Worm (Caenorhabditis elegans) whole organism, young adult: ENCODE results near the gene cnc-2.

ENCODE experiments used
- B0336.3 ChIP-seq: fragments of 200-800 bp; sonication (Bioruptor generic); IDR thresholded peaks from 2 replicates; pipeline ENCODE4 v1.3.6; 2022; ENCODE audit warnings: missing genetic modification characterization, missing compliant biosample characterization
- D2030.7 ChIP-seq: fragments of 200-800 bp; sonication (Bioruptor generic); IDR thresholded peaks from 2 replicates; pipeline ENCODE4 v1.3.6; 2022; ENCODE audit warnings: missing genetic modification reagents, missing genetic modification characterization, missing compliant biosample characterization
- F52B5.7 ChIP-seq: sonication (generic microtip); optimal IDR thresholded peaks from 2 replicates; lab custom pipeline; 2016; ENCODE audit warnings: mild to moderate bottlenecking, missing genetic modification characterization, missing compliant biosample characterization
- F55B11.4 ChIP-seq: sonication (generic microtip); optimal IDR thresholded peaks from 2 replicates; lab custom pipeline; 2016; ENCODE audit warnings: missing compliant biosample characterization, missing genetic modification characterization, borderline replicate concordance; ENCODE audit not compliant: insufficient read depth
- K11D2.4 ChIP-seq: fragments of 200-800 bp; sonication (Bioruptor generic); IDR thresholded peaks from 2 replicates; pipeline ENCODE4 v1.3.6; 2022; ENCODE audit warnings: missing genetic modification reagents, missing genetic modification characterization, missing compliant biosample characterization
- T07F8.4 ChIP-seq: sonication (generic microtip); optimal IDR thresholded peaks from 2 replicates; lab custom pipeline; 2016; ENCODE audit warnings: mild to moderate bottlenecking, missing genetic modification characterization, moderate library complexity, missing compliant biosample characterization
- Y53F4B.3 ChIP-seq: fragments of 200-800 bp; sonication (Bioruptor generic); IDR thresholded peaks from 2 replicates; pipeline ENCODE4 v1.3.6; 2022; ENCODE audit warnings: missing genetic modification reagents, missing genetic modification characterization, missing compliant biosample characterization
- Y56A3A.18 ChIP-seq: fragments of 200-800 bp; sonication (Bioruptor generic); IDR thresholded peaks from 2 replicates; pipeline ENCODE4 v1.3.6; 2022; ENCODE audit warnings: missing genetic modification reagents, missing genetic modification characterization, missing compliant biosample characterization
- Y79H2A.3 ChIP-seq: fragments of 200-800 bp; sonication (Bioruptor generic); conservative IDR thresholded peaks from 2 replicates; pipeline ENCODE4 v1.3.6; 2022; ENCODE audit warnings: missing genetic modification reagents, missing genetic modification characterization, missing compliant biosample characterization
- Y95B8A.8 ChIP-seq: fragments of 200-800 bp; sonication (Bioruptor generic); IDR thresholded peaks from 2 replicates; pipeline ENCODE4 v1.3.6; 2022; ENCODE audit warnings: missing genetic modification reagents, missing genetic modification characterization, missing compliant biosample characterization
- ama-1 ChIP-seq, 3 experiments: fragments of 150-350 bp in 1 of 3; sonication (generic microtip) in 2 of 3; optimal IDR thresholded peaks; 2 replicates each; lab custom pipeline; 2014 to 2018; ENCODE audit warnings: missing biosample characterization in 2 of 3, missing genetic modification characterization in 2 of 3, missing genetic modification reagents in 2 of 3
- aptf-3 ChIP-seq: fragments of 200-800 bp; sonication (Bioruptor generic); IDR thresholded peaks from 2 replicates; pipeline ENCODE4 v1.3.6; 2022; ENCODE audit warnings: missing genetic modification characterization, missing compliant biosample characterization
- atf-7 ChIP-seq: sonication (generic microtip); optimal IDR thresholded peaks from 2 replicates; lab custom pipeline; 2017; ENCODE audit warnings: mild to moderate bottlenecking, missing genetic modification characterization, missing compliant biosample characterization
- attf-5 ChIP-seq: fragments of 200-800 bp; sonication (Bioruptor generic); optimal IDR thresholded peaks from 2 replicates; lab custom pipeline; 2018; ENCODE audit warnings: mild to moderate bottlenecking, missing genetic modification characterization, missing compliant biosample characterization
- bed-1 ChIP-seq: fragments of 200-800 bp; sonication (Bioruptor generic); IDR thresholded peaks from 2 replicates; pipeline ENCODE4 v1.3.6; 2022; ENCODE audit warnings: missing genetic modification reagents, missing genetic modification characterization, missing compliant biosample characterization
- ccch-3 ChIP-seq: fragments of 200-800 bp; sonication (Bioruptor generic); optimal IDR thresholded peaks from 2 replicates; lab custom pipeline; 2018; ENCODE audit warnings: mild to moderate bottlenecking, missing genetic modification characterization, missing compliant biosample characterization
- ceh-27 ChIP-seq: fragments of 200-800 bp; sonication (Bioruptor generic); optimal IDR thresholded peaks from 2 replicates; lab custom pipeline; 2018; ENCODE audit warnings: mild to moderate bottlenecking, missing genetic modification characterization, moderate library complexity, missing compliant biosample characterization
- ceh-79 ChIP-seq: sonication (generic microtip); optimal IDR thresholded peaks from 2 replicates; lab custom pipeline; 2017; ENCODE audit warnings: mild to moderate bottlenecking, missing genetic modification characterization, missing compliant biosample characterization
- dpl-1 ChIP-seq: fragments of 150-350 bp; optimal IDR thresholded peaks from 2 replicates; lab custom pipeline; 2014; ENCODE audit warnings: missing biosample characterization, missing genetic modification reagents, missing genetic modification characterization
- efl-1 ChIP-seq: fragments of 150-350 bp; optimal IDR thresholded peaks from 2 replicates; lab custom pipeline; 2014; ENCODE audit warnings: missing biosample characterization, missing genetic modification reagents, missing genetic modification characterization
- egl-44 ChIP-seq: fragments of 200-800 bp; sonication (Bioruptor generic); IDR thresholded peaks from 2 replicates; pipeline ENCODE4 v1.3.6; 2022; ENCODE audit warnings: missing genetic modification reagents, missing genetic modification characterization, missing compliant biosample characterization
- ets-4 ChIP-seq: fragments of 200-800 bp; sonication (Bioruptor generic); optimal IDR thresholded peaks from 2 replicates; lab custom pipeline; 2018; ENCODE audit warnings: mild to moderate bottlenecking, missing genetic modification characterization, missing compliant biosample characterization
- hmg-1.2 ChIP-seq: fragments of 200-800 bp; sonication (Bioruptor generic); IDR thresholded peaks from 2 replicates; pipeline ENCODE4 v1.3.6; 2022; ENCODE audit warnings: missing genetic modification reagents, missing genetic modification characterization, missing compliant biosample characterization
- hmg-20 ChIP-seq: fragments of 200-800 bp; sonication (Bioruptor generic); IDR thresholded peaks from 2 replicates; pipeline ENCODE4 v1.3.6; 2022; ENCODE audit warnings: missing genetic modification reagents, missing genetic modification characterization, missing compliant biosample characterization
- lag-1 ChIP-seq: fragments of 200-800 bp; sonication (Bioruptor generic); IDR thresholded peaks from 2 replicates; pipeline ENCODE4 v1.3.6; 2022; ENCODE audit warnings: missing genetic modification reagents, missing genetic modification characterization, missing compliant biosample characterization
- let-526 ChIP-seq: fragments of 200-800 bp; sonication (Bioruptor generic); IDR thresholded peaks from 2 replicates; pipeline ENCODE4 v1.3.6; 2022; ENCODE audit warnings: missing genetic modification reagents, missing genetic modification characterization, missing compliant biosample characterization
- lin-35 ChIP-seq, 3 experiments: fragments of 150-350 bp in 2 of 3; sonication (generic microtip) in 1 of 3; optimal IDR thresholded peaks; 2 replicates each; lab custom pipeline; 2014 to 2018; ENCODE audit warnings: missing biosample characterization in 3 of 3, missing genetic modification characterization in 3 of 3, missing genetic modification reagents in 3 of 3
- lin-54 ChIP-seq: fragments of 200-800 bp; sonication (Bioruptor generic); optimal IDR thresholded peaks from 2 replicates; lab custom pipeline; 2018; ENCODE audit warnings: mild to moderate bottlenecking, missing genetic modification characterization, missing compliant biosample characterization
- madf-3 ChIP-seq: fragments of 200-800 bp; sonication (Bioruptor generic); IDR thresholded peaks from 2 replicates; pipeline ENCODE4 v1.3.6; 2022; ENCODE audit warnings: missing genetic modification reagents, missing genetic modification characterization, missing compliant biosample characterization
- madf-6 ChIP-seq: fragments of 200-800 bp; sonication (Bioruptor generic); IDR thresholded peaks from 2 replicates; pipeline ENCODE4 v1.3.6; 2022; ENCODE audit warnings: missing genetic modification reagents, missing genetic modification characterization, missing compliant biosample characterization
- madf-8 ChIP-seq: fragments of 200-800 bp; sonication (Bioruptor generic); conservative IDR thresholded peaks from 2 replicates; pipeline ENCODE4 v1.3.6; 2022; ENCODE audit warnings: missing genetic modification reagents, missing genetic modification characterization, missing compliant biosample characterization
- mel-28 ChIP-seq: sonication (generic microtip); optimal IDR thresholded peaks from 2 replicates; lab custom pipeline; 2016; ENCODE audit warnings: borderline replicate concordance, mild to moderate bottlenecking, missing genetic modification characterization, missing compliant biosample characterization
- nfya-1 ChIP-seq: sonication (generic microtip); optimal IDR thresholded peaks from 2 replicates; lab custom pipeline; 2017; ENCODE audit warnings: antibody characterized with exemption, missing compliant biosample characterization, missing genetic modification characterization, borderline replicate concordance; ENCODE audit not compliant: insufficient read depth
- nhr-179 ChIP-seq: sonication (generic microtip); optimal IDR thresholded peaks from 2 replicates; lab custom pipeline; 2016; ENCODE audit warnings: mild to moderate bottlenecking, missing genetic modification characterization, missing compliant biosample characterization
- pha-4 ChIP-seq: fragments of 150-350 bp; sonication (generic microtip); optimal IDR thresholded peaks from 2 replicates; lab custom pipeline; 2014; ENCODE audit warnings: missing biosample characterization, missing genetic modification reagents, missing genetic modification characterization
- rec-8 ChIP-seq, 2 experiments: sonication (generic microtip); optimal IDR thresholded peaks; 2 replicates each; lab custom pipeline; 2016; ENCODE audit warnings: mild to moderate bottlenecking in 2 of 2, missing genetic modification characterization in 2 of 2, missing genetic modification reagents in 2 of 2, missing genotype in 2 of 2, missing biosample characterization in 1 of 2, missing compliant biosample characterization in 1 of 2, moderate library complexity in 1 of 2
- repo-1 ChIP-seq: sonication (generic microtip); optimal IDR thresholded peaks from 2 replicates; lab custom pipeline; 2017; ENCODE audit warnings: mild to moderate bottlenecking, missing genetic modification characterization, missing compliant biosample characterization
- snpc-1.1 ChIP-seq: sonication (generic microtip); optimal IDR thresholded peaks from 2 replicates; lab custom pipeline; 2017; ENCODE audit warnings: missing genetic modification characterization, mild to moderate bottlenecking, missing compliant biosample characterization, antibody characterized with exemption, moderate library complexity, missing genotype, missing genetic modification reagents; ENCODE audit not compliant: insufficient read depth
- snpc-3.4 ChIP-seq: sonication (generic microtip); optimal IDR thresholded peaks from 2 replicates; lab custom pipeline; 2017; ENCODE audit warnings: missing genetic modification characterization, mild to moderate bottlenecking, missing compliant biosample characterization, antibody characterized with exemption, moderate library complexity, missing genotype, missing genetic modification reagents
- tbp1 ChIP-seq: fragments of 200-800 bp; sonication (Bioruptor generic); optimal IDR thresholded peaks from 2 replicates; lab custom pipeline; 2018; ENCODE audit warnings: mild to moderate bottlenecking, missing genetic modification characterization, missing compliant biosample characterization
- tlf-1 ChIP-seq: fragments of 200-800 bp; sonication (Bioruptor generic); optimal IDR thresholded peaks from 2 replicates; lab custom pipeline; 2018; ENCODE audit warnings: mild to moderate bottlenecking, missing genetic modification characterization, missing compliant biosample characterization
- unc-130 ChIP-seq: sonication (generic microtip); optimal IDR thresholded peaks from 2 replicates; lab custom pipeline; 2016; ENCODE audit warnings: missing genetic modification reagents, missing genetic modification characterization, missing compliant biosample characterization
- ztf-18 ChIP-seq: sonication (generic microtip); optimal IDR thresholded peaks from 2 replicates; lab custom pipeline; 2016; ENCODE audit warnings: missing genotype, mild to moderate bottlenecking, missing genetic modification characterization, missing compliant biosample characterization
- ztf-22 ChIP-seq: fragments of 200-800 bp; sonication (Bioruptor generic); optimal IDR thresholded peaks from 2 replicates; lab custom pipeline; 2018; ENCODE audit warnings: mild to moderate bottlenecking, missing genetic modification characterization, moderate library complexity, missing compliant biosample characterization
- ztf-25 ChIP-seq: fragments of 200-800 bp; sonication (Bioruptor generic); IDR thresholded peaks from 2 replicates; pipeline ENCODE4 v1.3.6; 2022; ENCODE audit warnings: missing genetic modification reagents, missing genetic modification characterization, missing compliant biosample characterization
- ztf-26 ChIP-seq: sonication (generic microtip); optimal IDR thresholded peaks from 2 replicates; lab custom pipeline; 2017; ENCODE audit warnings: missing genetic modification characterization, missing compliant biosample characterization
- ztf-3 ChIP-seq: fragments of 200-800 bp; sonication (Bioruptor generic); optimal IDR thresholded peaks from 2 replicates; lab custom pipeline; 2018; ENCODE audit warnings: mild to moderate bottlenecking, missing genetic modification characterization, missing compliant biosample characterization
- ztf-6 ChIP-seq: fragments of 200-800 bp; sonication (Bioruptor generic); IDR thresholded peaks from 2 replicates; pipeline ENCODE4 v1.3.6; 2022; ENCODE audit warnings: missing genetic modification reagents, missing genetic modification characterization, missing compliant biosample characterization

The cnc-2 gene

ce11 chrV:1476284-1476792 lies 26.4 kb upstream of the cnc-2 start (continued):
- no peak for TF ChIP-seq snpc-1.1
- TF ChIP-seq ceh-27 = no peak
- no peak for TF ChIP-seq T07F8.4 (tag; lab: Kevin White, UChicago)
- peak in 1 of 3 experiments; percentile 26 for TF ChIP-seq lin-35 (GFP tag; optimal IDR thresholded peaks at IDR 0.05; lab: Kevin White, UChicago)
- no peak for TF ChIP-seq ccch-3 (GFP tag; lab: Kevin White, UChicago)
- TF ChIP-seq tbp1 = peak; percentile 23
- no peak for TF ChIP-seq ztf-22 (GFP tag; lab: Kevin White, UChicago)
- peak; percentile 33; the same call in 1 of the 2 replicates for TF ChIP-seq madf-6 (GFP tag; lab: Robert Waterston, UW)
- no peak for TF ChIP-seq ceh-79 (tag; lab: Kevin White, UChicago)
- TF ChIP-seq lag-1 (GFP tag; lab: Robert Waterston, UW) = no peak
- no peak for TF ChIP-seq bed-1 (GFP tag; lab: Robert Waterston, UW)
- no peak for TF ChIP-seq hmg-1.2
- no peak for TF ChIP-seq mel-28 (tag; lab: Kevin White, UChicago)
- TF ChIP-seq F55B11.4 (tag; lab: Kevin White, UChicago) = no peak
- no peak for TF ChIP-seq ama-1 (optimal IDR thresholded peaks at IDR 0.05; lab: Kevin White, UChicago)
- TF ChIP-seq ama-1 (GFP tag; optimal IDR thresholded peaks at IDR 0.05; lab: Kevin White, UChicago) = peak in 1 of 2 experiments; percentile 50
- no peak for TF ChIP-seq ets-4 (GFP tag; lab: Kevin White, UChicago)
- peak; percentile 6 for TF ChIP-seq ztf-18 (tag; lab: Kevin White, UChicago)
- TF ChIP-seq ztf-6 = no peak
- TF ChIP-seq nfya-1 (tag; lab: Kevin White, UChicago) = no peak
- no peak for TF ChIP-seq madf-8 (GFP tag; lab: Robert Waterston, UW)
- no peak for TF ChIP-seq hmg-20 (GFP tag; lab: Robert Waterston, UW)
- no peak for TF ChIP-seq efl-1 (GFP tag; lab: Kevin White, UChicago)
- TF ChIP-seq Y53F4B.3 (GFP tag; lab: Robert Waterston, UW) = no peak
- no peak for TF ChIP-seq B0336.3 (GFP tag; lab: Robert Waterston, UW)
- no peak for TF ChIP-seq attf-5 (GFP tag; lab: Kevin White, UChicago)
- TF ChIP-seq K11D2.4 (GFP tag; lab: Robert Waterston, UW) = no peak
- peak; percentile 59; the same call in 1 of the 2 replicates for TF ChIP-seq ztf-25 (GFP tag; lab: Robert Waterston, UW)
- TF ChIP-seq Y79H2A.3 (GFP tag; lab: Robert Waterston, UW) = 0 out of 2 replicates have a peak, but pooled peaks have one; percentile 8
- TF ChIP-seq aptf-3 (GFP tag; lab: Robert Waterston, UW) = no peak
- no peak for TF ChIP-seq tlf-1
- no peak for TF ChIP-seq dpl-1 (GFP tag; lab: Kevin White, UChicago)
- no peak; the same call in 1 of the 2 replicates for TF ChIP-seq Y56A3A.18
- TF ChIP-seq madf-3 (GFP tag; lab: Robert Waterston, UW) = no peak
- no peak for TF ChIP-seq unc-130 (GFP tag; lab: Kevin White, UChicago)
- no peak for TF ChIP-seq rec-8 (tag; optimal IDR thresholded peaks at IDR 0.05; lab: Kevin White, UChicago)
- TF ChIP-seq let-526 (GFP tag; lab: Robert Waterston, UW) = no peak
- TF ChIP-seq snpc-3.4 (tag; lab: Kevin White, UChicago) = peak; percentile 63
- TF ChIP-seq Y95B8A.8 (GFP tag; lab: Robert Waterston, UW) = no peak
- TF ChIP-seq atf-7 = no peak
- TF ChIP-seq ztf-3 = no peak
- no peak for TF ChIP-seq egl-44
- TF ChIP-seq ztf-26 (tag; lab: Kevin White, UChicago) = no peak
- TF ChIP-seq F52B5.7 = no peak
- no peak for TF ChIP-seq repo-1 (tag; lab: Kevin White, UChicago)
- TF ChIP-seq lin-54 (GFP tag; lab: Kevin White, UChicago) = no peak
- no peak for TF ChIP-seq D2030.7 (GFP tag; lab: Robert Waterston, UW)
- no peak for TF ChIP-seq nhr-179
- TF ChIP-seq pha-4 = no peak
